Fruit fly (Drosophila melanogaster) whole organism, embryonic: ENCODE results near the gene sunn.

Experiments used
- Ada2b ChIP-seq: fragments of 200-800 bp; sonication (Bioruptor generic); IDR thresholded peaks from 2 replicates; pipeline ENCODE4 v1.3.6; 2022; ENCODE audit warnings: missing biosample characterization, missing genetic modification characterization
- Adf1 ChIP-seq: fragments of 200-800 bp; sonication (Bioruptor generic); IDR thresholded peaks from 2 replicates; pipeline ENCODE4 v1.3.6; 2022; ENCODE audit warnings: missing biosample characterization, missing genetic modification characterization
- Asciz ChIP-seq: fragments of 200-800 bp; sonication (Bioruptor generic); optimal IDR thresholded peaks from 2 replicates; lab custom pipeline; 2017; ENCODE audit warnings: missing biosample characterization, mild to moderate bottlenecking, missing genetic modification characterization, missing genetic modification reagents
- Bgb ChIP-seq: fragments of 200-800 bp; sonication (Bioruptor generic); IDR thresholded peaks from 2 replicates; pipeline ENCODE4 v1.3.6; 2022; ENCODE audit warnings: missing biosample characterization, missing genetic modification characterization; ENCODE audit not compliant: partially characterized antibody
- CG10147 ChIP-seq: fragments of 200-800 bp; sonication (Bioruptor generic); optimal IDR thresholded peaks from 2 replicates; lab custom pipeline; 2019; ENCODE audit warnings: missing biosample characterization, mild to moderate bottlenecking, missing genetic modification characterization, moderate library complexity
- CG10209 ChIP-seq: fragments of 200-800 bp; sonication (Bioruptor generic); optimal IDR thresholded peaks from 3 replicates; lab custom pipeline; 2017; ENCODE audit warnings: missing biosample characterization, mild to moderate bottlenecking, missing genetic modification characterization, missing genetic modification reagents
- CG12391 ChIP-seq: fragments of 200-800 bp; sonication (Bioruptor generic); optimal IDR thresholded peaks from 3 replicates; lab custom pipeline; 2018; ENCODE audit warnings: missing biosample characterization, mild to moderate bottlenecking, missing genetic modification characterization, moderate library complexity
- CG14441 ChIP-seq: fragments of 200-800 bp; sonication (Bioruptor generic); IDR thresholded peaks from 2 replicates; pipeline ENCODE4 v1.3.6; 2022; ENCODE audit warnings: missing biosample characterization, missing genetic modification characterization
- CG17359 ChIP-seq: fragments of 200-800 bp; sonication (Bioruptor generic); optimal IDR thresholded peaks from 3 replicates; lab custom pipeline; 2018; ENCODE audit warnings: missing biosample characterization, mild to moderate bottlenecking, missing genetic modification characterization, moderate library complexity
- CG17912 ChIP-seq: fragments of 200-800 bp; sonication (Bioruptor generic); optimal IDR thresholded peaks from 2 replicates; lab custom pipeline; 2018; ENCODE audit warnings: missing biosample characterization, mild to moderate bottlenecking, missing genetic modification characterization
- CG3065 ChIP-seq: fragments of 200-800 bp; sonication (Bioruptor generic); optimal IDR thresholded peaks from 2 replicates; lab custom pipeline; 2016; ENCODE audit warnings: missing biosample characterization, missing genetic modification characterization
- CG31441 ChIP-seq: fragments of 200-800 bp; sonication (Bioruptor generic); IDR thresholded peaks from 2 replicates; pipeline ENCODE4 v1.3.6; 2022; ENCODE audit warnings: missing biosample characterization, missing genetic modification characterization
- CG5180 ChIP-seq: fragments of 200-800 bp; sonication (Bioruptor generic); optimal IDR thresholded peaks from 3 replicates; lab custom pipeline; 2017; ENCODE audit warnings: missing biosample characterization, missing genetic modification characterization, mild to moderate bottlenecking, moderate library complexity, missing genetic modification reagents
- CG7271 ChIP-seq: fragments of 200-800 bp; sonication (Bioruptor generic); optimal IDR thresholded peaks from 2 replicates; lab custom pipeline; 2018; ENCODE audit warnings: missing biosample characterization, mild to moderate bottlenecking, missing genetic modification characterization, moderate library complexity
- CG8359 ChIP-seq: fragments of 200-800 bp; sonication (Bioruptor generic); optimal IDR thresholded peaks from 2 replicates; lab custom pipeline; 2017; ENCODE audit warnings: missing biosample characterization, mild to moderate bottlenecking, missing genetic modification characterization, borderline replicate concordance
- CHES-1-like ChIP-seq: fragments of 200-800 bp; sonication (Bioruptor generic); optimal IDR thresholded peaks from 2 replicates; lab custom pipeline; 2016; ENCODE audit warnings: missing biosample characterization, missing genetic modification characterization
- Deaf1 ChIP-seq: fragments of 200-800 bp; optimal IDR thresholded peaks from 3 replicates; lab custom pipeline; 2019; ENCODE audit warnings: missing biosample characterization, mild to moderate bottlenecking, missing genetic modification characterization, moderate library complexity
- Dek ChIP-seq: fragments of 200-800 bp; sonication (Bioruptor generic); optimal IDR thresholded peaks from 3 replicates; lab custom pipeline; 2019; ENCODE audit warnings: missing biosample characterization, mild to moderate bottlenecking, missing genetic modification characterization, moderate library complexity
- Dip3 ChIP-seq: fragments of 200-800 bp; sonication (Bioruptor generic); optimal IDR thresholded peaks from 3 replicates; lab custom pipeline; 2016; ENCODE audit warnings: missing biosample characterization, missing genetic modification characterization
- Dp ChIP-seq: fragments of 200-800 bp; sonication (Bioruptor generic); optimal IDR thresholded peaks from 2 replicates; lab custom pipeline; 2018; ENCODE audit warnings: missing biosample characterization, mild to moderate bottlenecking, missing genetic modification characterization, moderate library complexity
- Dref ChIP-seq: fragments of 200-800 bp; sonication (Bioruptor generic); IDR thresholded peaks from 2 replicates; pipeline ENCODE4 v1.3.6; 2022; ENCODE audit warnings: missing biosample characterization, missing genetic modification characterization
- Fer1 ChIP-seq: fragments of 200-800 bp; sonication (Bioruptor generic); optimal IDR thresholded peaks from 2 replicates; lab custom pipeline; 2017; ENCODE audit warnings: missing biosample characterization, mild to moderate bottlenecking, missing genetic modification characterization
- GATAe ChIP-seq: fragments of 200-800 bp; sonication (Bioruptor generic); conservative IDR thresholded peaks from 2 replicates; pipeline ENCODE4 v1.3.6; 2022; ENCODE audit warnings: missing biosample characterization, missing genetic modification characterization
- Gsc ChIP-seq: fragments of 200-800 bp; sonication (Bioruptor generic); IDR thresholded peaks from 2 replicates; pipeline ENCODE4 v1.3.6; 2022; ENCODE audit warnings: missing biosample characterization, missing genetic modification characterization
- Hmr ChIP-seq: fragments of 200-800 bp; sonication (Bioruptor generic); optimal IDR thresholded peaks from 3 replicates; lab custom pipeline; 2017; ENCODE audit warnings: mild to moderate bottlenecking, missing biosample characterization, missing genetic modification reagents, missing genetic modification characterization
- Hr78 ChIP-seq, 2 experiments: fragments of 200-800 bp in 1 of 2; fragments of >200 bp in 1 of 2; sonication (Bioruptor generic) in 1 of 2; optimal IDR thresholded peaks; 2 replicates each; lab custom pipeline; 2017 to 2019; ENCODE audit warnings: missing biosample characterization in 2 of 2, missing genetic modification characterization in 2 of 2, mild to moderate bottlenecking in 1 of 2, moderate library complexity in 1 of 2
- NC2β ChIP-seq: fragments of 200-800 bp; sonication (Bioruptor generic); optimal IDR thresholded peaks from 2 replicates; lab custom pipeline; 2016; ENCODE audit warnings: missing biosample characterization, missing genetic modification characterization
- Pdp1 ChIP-seq, 2 experiments: fragments of 200-800 bp; sonication (Bioruptor generic); optimal IDR thresholded peaks; 3 replicates each; lab custom pipeline; 2016; ENCODE audit warnings: missing biosample characterization in 2 of 2, missing genetic modification characterization in 2 of 2, mild to moderate bottlenecking in 1 of 2, moderate library complexity in 1 of 2
- Side ChIP-seq: fragments of 200-800 bp; sonication (Bioruptor generic); optimal IDR thresholded peaks from 2 replicates; lab custom pipeline; 2016; ENCODE audit warnings: missing biosample characterization, missing genetic modification characterization
- Tbp ChIP-seq: fragments of >200 bp; optimal IDR thresholded peaks from 2 replicates; lab custom pipeline; 2018; ENCODE audit warnings: missing biosample characterization, missing genetic modification characterization
- ara ChIP-seq: fragments of 200-800 bp; sonication (Bioruptor generic); IDR thresholded peaks from 2 replicates; pipeline ENCODE4 v1.3.6; 2022; ENCODE audit warnings: missing biosample characterization, missing genetic modification characterization
- bbx ChIP-seq: fragments of 200-800 bp; sonication (Bioruptor generic); IDR thresholded peaks from 2 replicates; pipeline ENCODE4 v1.3.6; 2022; ENCODE audit warnings: missing biosample characterization, missing genetic modification characterization; ENCODE audit not compliant: partially characterized antibody
- cg ChIP-seq: fragments of 200-800 bp; sonication (Bioruptor generic); optimal IDR thresholded peaks from 3 replicates; lab custom pipeline; 2019; ENCODE audit warnings: missing biosample characterization, mild to moderate bottlenecking, missing genetic modification characterization, moderate library complexity
- crc ChIP-seq: fragments of 200-800 bp; sonication (Bioruptor generic); optimal IDR thresholded peaks from 2 replicates; lab custom pipeline; 2016; ENCODE audit warnings: missing biosample characterization, missing genetic modification characterization
- fd96Cb ChIP-seq: fragments of 200-800 bp; sonication (Bioruptor generic); optimal IDR thresholded peaks from 2 replicates; lab custom pipeline; 2018; ENCODE audit warnings: missing biosample characterization, mild to moderate bottlenecking, missing genetic modification characterization, moderate library complexity
- gcm ChIP-seq: fragments of 200-800 bp; sonication (Bioruptor generic); optimal IDR thresholded peaks from 2 replicates; lab custom pipeline; 2019; ENCODE audit warnings: missing biosample characterization, mild to moderate bottlenecking, missing genetic modification characterization, moderate library complexity
- grn ChIP-seq: fragments of 200-800 bp; sonication (Bioruptor generic); optimal IDR thresholded peaks from 3 replicates; lab custom pipeline; 2017; ENCODE audit warnings: missing biosample characterization, missing genetic modification characterization
- gro ChIP-seq: fragments of 200-800 bp; sonication (Bioruptor generic); optimal IDR thresholded peaks from 2 replicates; lab custom pipeline; 2016; ENCODE audit warnings: missing biosample characterization, missing genetic modification characterization
- inv ChIP-seq: fragments of 200-800 bp; sonication (Bioruptor generic); IDR thresholded peaks from 2 replicates; pipeline ENCODE4 v1.3.6; 2022; ENCODE audit warnings: missing biosample characterization, missing genetic modification characterization; ENCODE audit not compliant: partially characterized antibody
- ken ChIP-seq: fragments of 200-800 bp; sonication (Bioruptor generic); IDR thresholded peaks from 3 replicates; pipeline ENCODE4 v1.3.6; 2022; ENCODE audit warnings: missing biosample characterization, missing genetic modification characterization
- mirr ChIP-seq: fragments of 200-800 bp; sonication (Bioruptor generic); optimal IDR thresholded peaks from 3 replicates; lab custom pipeline; 2018; ENCODE audit warnings: missing biosample characterization, mild to moderate bottlenecking, missing genetic modification characterization
- nmo ChIP-seq: fragments of 200-800 bp; sonication (Bioruptor generic); optimal IDR thresholded peaks from 2 replicates; lab custom pipeline; 2018; ENCODE audit warnings: missing biosample characterization, mild to moderate bottlenecking, missing genetic modification characterization, moderate library complexity
- org-1 ChIP-seq: fragments of 200-800 bp; sonication (Bioruptor generic); optimal IDR thresholded peaks from 2 replicates; lab custom pipeline; 2017; ENCODE audit warnings: missing biosample characterization, missing genetic modification characterization
- pros ChIP-seq: fragments of 200-800 bp; sonication (Bioruptor generic); optimal IDR thresholded peaks from 3 replicates; lab custom pipeline; 2019; ENCODE audit warnings: missing biosample characterization, mild to moderate bottlenecking, missing genetic modification characterization, moderate library complexity
- pzg ChIP-seq: fragments of 200-800 bp; sonication (Bioruptor generic); optimal IDR thresholded peaks from 3 replicates; lab custom pipeline; 2018; ENCODE audit warnings: missing biosample characterization, mild to moderate bottlenecking, missing genetic modification characterization, moderate library complexity
- rib ChIP-seq: fragments of 200-800 bp; sonication (Bioruptor generic); IDR thresholded peaks from 2 replicates; pipeline ENCODE4 v1.3.6; 2022; ENCODE audit warnings: missing biosample characterization, missing genetic modification characterization
- sug ChIP-seq: fragments of 200-800 bp; optimal IDR thresholded peaks from 2 replicates; lab custom pipeline; 2019; ENCODE audit warnings: missing biosample characterization, mild to moderate bottlenecking, missing genetic modification characterization, moderate library complexity
- tin ChIP-seq: fragments of 200-800 bp; sonication (Bioruptor generic); optimal IDR thresholded peaks from 3 replicates; lab custom pipeline; 2016; ENCODE audit warnings: missing biosample characterization, missing genetic modification characterization
- zen ChIP-seq: fragments of 200-800 bp; sonication (Bioruptor generic); optimal IDR thresholded peaks from 3 replicates; lab custom pipeline; 2018; ENCODE audit warnings: missing biosample characterization, mild to moderate bottlenecking, missing genetic modification characterization, moderate library complexity
- zf30C ChIP-seq: fragments of 200-800 bp; sonication (Bioruptor generic); optimal IDR thresholded peaks from 3 replicates; lab custom pipeline; 2018; ENCODE audit warnings: missing biosample characterization, mild to moderate bottlenecking, missing genetic modification characterization

The sunn gene

DNA sequence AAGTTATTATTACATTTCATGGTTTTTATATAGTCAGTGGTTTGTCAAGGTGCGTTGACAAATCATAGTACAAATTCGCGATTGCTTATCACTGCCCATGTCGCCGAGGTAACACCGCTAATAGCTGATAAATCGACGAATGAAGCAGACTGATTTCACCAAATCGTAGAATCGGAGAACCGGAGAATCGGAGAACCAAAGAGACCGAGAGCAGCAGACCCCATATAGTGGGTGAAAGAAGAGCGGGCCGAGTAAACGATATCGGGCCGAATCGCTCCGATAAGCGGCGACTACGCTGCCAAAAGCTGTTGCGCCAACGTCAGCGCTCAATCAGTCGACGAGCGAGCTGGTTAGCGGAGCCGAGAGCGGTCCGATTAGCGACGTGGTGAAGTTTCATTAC lies 48.6 kb downstream of the sunn start, which contains the start of gene CG14131:
Gene CG14131 (plus strand): TSS at position 343 of the 400 bp plus-strand sequence.
- peak; percentile 22; the same call in 1 of the 2 replicates for TF ChIP-seq rib
- TF ChIP-seq pzg (GFP tag; lab: Kevin White, UChicago), result no peak
- TF ChIP-seq CG8359 (GFP tag; lab: Kevin White, UChicago), result no peak
- TF ChIP-seq CG14441 (GFP tag; lab: Robert Waterston, UW), result no peak
- TF ChIP-seq tin (GFP tag; lab: Kevin White, UChicago), result no peak
- TF ChIP-seq CG10209 (GFP tag; lab: Kevin White, UChicago), result no peak
- TF ChIP-seq zf30C, result no peak
- TF ChIP-seq pros (GFP tag; lab: Kevin White, UChicago), result no peak
- TF ChIP-seq Pdp1 (GFP tag; optimal IDR thresholded peaks at IDR 0.05; lab: Kevin White, UChicago), result peak in 1 of 2 experiments; percentile 30
- TF ChIP-seq CG3065 (GFP tag; lab: Kevin White, UChicago), result no peak
- TF ChIP-seq NC2β (GFP tag; lab: Kevin White, UChicago), result no peak
- TF ChIP-seq Dek (tag; lab: Kevin White, UChicago), result no peak
- TF ChIP-seq Hr78 (GFP tag; optimal IDR thresholded peaks at IDR 0.05; lab: Kevin White, UChicago), result no peak
- no peak for TF ChIP-seq zen (tag; lab: Kevin White, UChicago)
- TF ChIP-seq sug (tag; lab: Kevin White, UChicago), result peak; percentile 48
- TF ChIP-seq org-1, result no peak
- no peak for TF ChIP-seq CG17359
- TF ChIP-seq inv (GFP tag; lab: Robert Waterston, UW), result no peak
- TF ChIP-seq Hmr (GFP tag; lab: Kevin White, UChicago), result no peak
- no peak for TF ChIP-seq Side
- TF ChIP-seq Tbp, result no peak
- TF ChIP-seq bbx (GFP tag; lab: Robert Waterston, UW), result no peak
- no peak for TF ChIP-seq Bgb
- no peak for TF ChIP-seq fd96Cb (tag; lab: Kevin White, UChicago)
- TF ChIP-seq Deaf1, result peak; percentile 83
- no peak for TF ChIP-seq Dip3 (GFP tag; lab: Kevin White, UChicago)
- no peak for TF ChIP-seq ara (GFP tag; lab: Robert Waterston, UW)
- peak; percentile 74 for TF ChIP-seq Adf1 (GFP tag; lab: Robert Waterston, UW)
- no peak for TF ChIP-seq Dref (GFP tag; lab: Robert Waterston, UW)
- no peak for TF ChIP-seq CG10147 (GFP tag; lab: Kevin White, UChicago)
- peak; percentile 97 for TF ChIP-seq mirr (GFP tag; lab: Kevin White, UChicago)
- TF ChIP-seq Asciz (GFP tag; lab: Kevin White, UChicago), result no peak
- TF ChIP-seq Gsc (GFP tag; lab: Robert Waterston, UW), result no peak
- TF ChIP-seq gcm (GFP tag; lab: Kevin White, UChicago), result no peak
- TF ChIP-seq CG5180, result no peak
- TF ChIP-seq Fer1, result no peak
- TF ChIP-seq CG12391 (tag; lab: Kevin White, UChicago), result no peak
- no peak for TF ChIP-seq CG17912 (GFP tag; lab: Kevin White, UChicago)
- TF ChIP-seq CG7271 (tag; lab: Kevin White, UChicago), result no peak
- no peak for TF ChIP-seq crc (GFP tag; lab: Kevin White, UChicago)
- no peak for TF ChIP-seq Ada2b (GFP tag; lab: Robert Waterston, UW)
- TF ChIP-seq CHES-1-like (GFP tag; lab: Kevin White, UChicago), result no peak
- no peak for TF ChIP-seq CG31441
- TF ChIP-seq Dp, result no peak
- peak; percentile 93 for TF ChIP-seq grn
- no peak for TF ChIP-seq nmo (GFP tag; lab: Kevin White, UChicago)
- no peak for TF ChIP-seq gro (GFP tag; lab: Kevin White, UChicago)
- no peak for TF ChIP-seq cg (GFP tag; lab: Kevin White, UChicago)
- TF ChIP-seq GATAe (GFP tag; lab: Robert Waterston, UW), result 0 out of 2 replicates have a peak, but pooled peaks have one; percentile 21
- no peak for TF ChIP-seq ken
